Worm (Caenorhabditis elegans) whole organism, midembryonic: ENCODE results near the gene pkc-3.

Experiments used
- T22C8.4 ChIP-seq: fragments of 200-800 bp; sonication (Bioruptor generic); IDR thresholded peaks from 2 replicates; pipeline ENCODE4 v1.3.6; 2022; ENCODE audit warnings: missing genetic modification characterization, missing compliant biosample characterization
- cog-1 ChIP-seq: sonication (generic microtip); optimal IDR thresholded peaks from 2 replicates; lab custom pipeline; 2016; ENCODE audit warnings: missing genetic modification characterization, missing compliant biosample characterization
- flt-1 ChIP-seq: fragments of 200-800 bp; sonication (Bioruptor generic); IDR thresholded peaks from 2 replicates; pipeline ENCODE4 v1.3.6; 2022; ENCODE audit warnings: missing genetic modification characterization, missing compliant biosample characterization
- klf-2 ChIP-seq: fragments of 200-800 bp; sonication (Bioruptor generic); conservative IDR thresholded peaks from 2 replicates; pipeline ENCODE4 v1.3.6; 2022; ENCODE audit warnings: missing genetic modification reagents, missing genetic modification characterization, missing compliant biosample characterization
- med-1 ChIP-seq: sonication (generic microtip); optimal IDR thresholded peaks from 2 replicates; lab custom pipeline; 2017; ENCODE audit warnings: missing genetic modification characterization, mild to moderate bottlenecking, missing compliant biosample characterization, antibody characterized with exemption, missing genetic modification reagents; ENCODE audit not compliant: insufficient read depth
- ref-1 ChIP-seq: fragments of 200-800 bp; sonication (Bioruptor generic); conservative IDR thresholded peaks from 2 replicates; pipeline ENCODE4 v1.3.6; 2022; ENCODE audit warnings: missing genetic modification reagents, missing genetic modification characterization, missing compliant biosample characterization
- tab-1 ChIP-seq: fragments of 200-800 bp; sonication (Bioruptor generic); IDR thresholded peaks from 2 replicates; pipeline ENCODE4 v1.3.6; 2022; ENCODE audit warnings: missing genetic modification characterization, missing compliant biosample characterization
- ztf-23 ChIP-seq: fragments of 200-800 bp; sonication (Bioruptor generic); IDR thresholded peaks from 2 replicates; pipeline ENCODE4 v1.3.6; 2022; ENCODE audit warnings: missing genetic modification reagents, missing genetic modification characterization, missing compliant biosample characterization
- ztf-29 ChIP-seq: fragments of 200-800 bp; sonication (Bioruptor generic); IDR thresholded peaks from 2 replicates; pipeline ENCODE4 v1.3.6; 2022; ENCODE audit warnings: missing genetic modification reagents, missing genetic modification characterization, missing compliant biosample characterization

ce11 chrII:5407548-5407947 is 27.7 kb downstream of the pkc-3 start, which contains the start of gene clec-141:
- TF ChIP-seq cog-1 (no peak), klf-2 (GFP tag; lab: Robert Waterston, UW) (no peak), flt-1 (GFP tag; lab: Robert Waterston, UW) (no peak), ztf-29 (GFP tag; lab: Robert Waterston, UW) (no peak), tab-1 (no peak), med-1 (no peak), T22C8.4 (GFP tag; lab: Robert Waterston, UW) (no peak), ref-1 (GFP tag; lab: Robert Waterston, UW) (no peak), ztf-23 (GFP tag; lab: Robert Waterston, UW) (no peak)
